Fruit fly (Drosophila melanogaster) S2 (cell line): ENCODE measurements around the gene PIG-K.

ENCODE experiments used
- CG8478 ChIP-seq: fragments of >200 bp; optimal IDR thresholded peaks from 2 replicates; lab custom pipeline; 2018
- CTCF ChIP-seq, 2 experiments: fragments of >200 bp; optimal IDR thresholded peaks; 2 replicates each; lab custom pipeline; 2018

DNA sequence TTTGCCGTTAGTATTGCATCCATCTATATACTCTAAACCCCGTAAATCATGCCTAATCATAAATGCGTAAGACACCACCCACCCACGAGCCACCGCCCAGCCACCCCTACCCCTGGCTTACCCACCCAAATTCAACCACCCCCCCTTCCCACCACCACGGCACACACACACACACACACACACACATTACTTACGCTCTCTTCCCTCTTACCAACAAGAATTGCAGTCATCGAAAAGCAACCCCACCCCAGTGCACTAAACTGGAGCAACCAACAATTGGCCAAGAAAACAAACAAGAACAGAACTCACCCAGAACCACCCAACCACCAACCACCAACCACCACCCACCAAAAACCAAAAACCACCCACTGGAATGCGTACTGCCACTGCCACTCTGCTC, 15.0 kb downstream of the PIG-K start:
- TF ChIP-seq CTCF (optimal IDR thresholded peaks at IDR 0.05; lab: Kevin White, UChicago), result no peak
- TF ChIP-seq CG8478, result no peak
